Fruit fly (Drosophila melanogaster) whole organism, wandering third instar larva: Measurements from ENCODE around the gene wol.

Source experiments
- Abd-B ChIP-seq: fragments of >200 bp; optimal IDR thresholded peaks from 2 replicates; lab custom pipeline; 2017; ENCODE audit warnings: missing biosample characterization, missing genetic modification characterization
- CG32264 ChIP-seq: fragments of 200-800 bp; sonication (Bioruptor generic); optimal IDR thresholded peaks from 2 replicates; lab custom pipeline; 2016; ENCODE audit warnings: missing biosample characterization, missing genetic modification characterization
- CG9705 ChIP-seq: fragments of 200-800 bp; sonication (Bioruptor generic); optimal IDR thresholded peaks from 2 replicates; lab custom pipeline; 2018; ENCODE audit warnings: missing biosample characterization, mild to moderate bottlenecking, missing genetic modification characterization
- CrebA ChIP-seq: fragments of 200-800 bp; sonication (Bioruptor generic); optimal IDR thresholded peaks from 2 replicates; lab custom pipeline; 2016; ENCODE audit warnings: missing biosample characterization, mild to moderate bottlenecking, missing genetic modification characterization, borderline replicate concordance
- Dfd ChIP-seq: fragments of >200 bp; optimal IDR thresholded peaks from 2 replicates; lab custom pipeline; 2017; ENCODE audit warnings: missing biosample characterization, missing genetic modification characterization
- Dif ChIP-seq: fragments of 200-275, 200-300 bp; sonication (Bioruptor generic); optimal IDR thresholded peaks from 2 replicates; lab custom pipeline; 2018; ENCODE audit warnings: missing biosample characterization, missing genetic modification characterization; ENCODE audit not compliant: partially characterized antibody
- GATAd ChIP-seq: sonication (Bioruptor generic); optimal IDR thresholded peaks from 2 replicates; lab custom pipeline; 2016; ENCODE audit warnings: missing biosample characterization, missing genetic modification characterization
- HLH106 ChIP-seq: fragments of 200-800 bp; optimal IDR thresholded peaks from 3 replicates; lab custom pipeline; 2019; ENCODE audit warnings: missing biosample characterization, mild to moderate bottlenecking, missing genetic modification characterization, moderate library complexity
- Hnf4 ChIP-seq: fragments of 200-800 bp; sonication (Bioruptor generic); optimal IDR thresholded peaks from 2 replicates; lab custom pipeline; 2016; ENCODE audit warnings: missing biosample characterization, mild to moderate bottlenecking, missing genetic modification characterization
- Hr78 ChIP-seq: fragments of >200 bp; optimal IDR thresholded peaks from 2 replicates; lab custom pipeline; 2017; ENCODE audit warnings: missing biosample characterization, missing genetic modification characterization
- Hr83 ChIP-seq: fragments of 200-300 bp; sonication (Bioruptor generic); optimal IDR thresholded peaks from 2 replicates; lab custom pipeline; 2016; ENCODE audit warnings: missing biosample characterization, mild to moderate bottlenecking, missing genetic modification characterization, moderate library complexity; ENCODE audit not compliant: poor library complexity, severe bottlenecking
- Jra ChIP-seq: sonication (Bioruptor generic); optimal IDR thresholded peaks from 2 replicates; lab custom pipeline; 2016; ENCODE audit warnings: missing biosample characterization, missing genetic modification characterization
- Mio ChIP-seq: sonication (Bioruptor generic); optimal IDR thresholded peaks from 2 replicates; lab custom pipeline; 2016; ENCODE audit warnings: missing biosample characterization, missing genetic modification characterization
- Myc ChIP-seq: fragments of >200 bp; optimal IDR thresholded peaks from 2 replicates; lab custom pipeline; 2017
- N ChIP-seq: fragments of >200 bp; optimal IDR thresholded peaks from 2 replicates; lab custom pipeline; 2018; ENCODE audit warnings: missing biosample characterization, missing external identifiers, missing genetic modification characterization
- OdsH ChIP-seq: fragments of 200-800 bp; sonication (Bioruptor generic); optimal IDR thresholded peaks from 2 replicates; lab custom pipeline; 2016; ENCODE audit warnings: missing biosample characterization, mild to moderate bottlenecking, missing genetic modification characterization
- Rel ChIP-seq, 2 experiments: fragments of 200-800 bp; sonication (Bioruptor generic) in 1 of 2; optimal IDR thresholded peaks; 2 replicates in 1 of 2; 3 replicates in 1 of 2; lab custom pipeline; 2016 to 2019; ENCODE audit warnings: mild to moderate bottlenecking in 2 of 2, missing biosample characterization in 2 of 2, missing genetic modification characterization in 2 of 2, moderate library complexity in 1 of 2
- Sp1 ChIP-seq: fragments of 200-800 bp; sonication (Bioruptor generic); optimal IDR thresholded peaks from 3 replicates; lab custom pipeline; 2019; ENCODE audit warnings: missing biosample characterization, mild to moderate bottlenecking, missing genetic modification characterization, moderate library complexity
- Vsx2 ChIP-seq: fragments of 200-300, 225-300 bp; sonication (Bioruptor generic); optimal IDR thresholded peaks from 2 replicates; lab custom pipeline; 2018; ENCODE audit warnings: missing biosample characterization, missing genetic modification characterization; ENCODE audit not compliant: partially characterized antibody
- br ChIP-seq: fragments of 200-800 bp; sonication (Bioruptor generic); optimal IDR thresholded peaks from 2 replicates; lab custom pipeline; 2016; ENCODE audit warnings: missing biosample characterization, missing genetic modification characterization
- brk ChIP-seq: fragments of 200-800 bp; sonication (Bioruptor generic); optimal IDR thresholded peaks from 2 replicates; lab custom pipeline; 2016; ENCODE audit warnings: missing biosample characterization, mild to moderate bottlenecking, missing genetic modification characterization
- dl ChIP-seq, 2 experiments: fragments of 175-275, 200-275 bp in 1 of 2; fragments of 200-275 bp in 1 of 2; sonication (Bioruptor generic); optimal IDR thresholded peaks; lab custom pipeline; 2018; ENCODE audit warnings: mild to moderate bottlenecking in 2 of 2, missing biosample characterization in 2 of 2, missing genetic modification characterization in 2 of 2, moderate library complexity in 2 of 2; ENCODE audit not compliant: partially characterized antibody in 2 of 2, insufficient read depth in 1 of 2
- dmrt93B ChIP-seq: fragments of 200-800 bp; sonication (Bioruptor generic); optimal IDR thresholded peaks from 2 replicates; lab custom pipeline; 2018; ENCODE audit warnings: missing biosample characterization, mild to moderate bottlenecking, missing genetic modification characterization
- dsf ChIP-seq: sonication (Bioruptor generic); optimal IDR thresholded peaks from 2 replicates; lab custom pipeline; 2016; ENCODE audit warnings: missing biosample characterization, missing genetic modification characterization, borderline replicate concordance
- ey ChIP-seq: fragments of 200-800 bp; sonication (Bioruptor generic); optimal IDR thresholded peaks from 2 replicates; lab custom pipeline; 2016; ENCODE audit warnings: missing biosample characterization, missing genetic modification characterization
- foxo ChIP-seq, 2 experiments: fragments of 200-800 bp; sonication (Bioruptor generic); optimal IDR thresholded peaks; 2 replicates in 1 of 2; 3 replicates in 1 of 2; lab custom pipeline; 2016 to 2017; ENCODE audit warnings: missing biosample characterization in 2 of 2, missing genetic modification characterization in 2 of 2
- fru ChIP-seq: fragments of 200-800 bp; sonication (Bioruptor generic); optimal IDR thresholded peaks from 3 replicates; lab custom pipeline; 2016; ENCODE audit warnings: missing biosample characterization, mild to moderate bottlenecking, missing genetic modification characterization
- h ChIP-seq: fragments of 200-800 bp; sonication (Bioruptor generic); optimal IDR thresholded peaks from 3 replicates; lab custom pipeline; 2016; ENCODE audit warnings: missing biosample characterization, mild to moderate bottlenecking, missing genetic modification characterization
- jim ChIP-seq: fragments of 175-275, 200-325 bp; sonication (Bioruptor generic); optimal IDR thresholded peaks from 2 replicates; lab custom pipeline; 2016; ENCODE audit warnings: missing biosample characterization, mild to moderate bottlenecking, missing genetic modification characterization
- lola ChIP-seq: fragments of >200 bp; optimal IDR thresholded peaks from 2 replicates; lab custom pipeline; 2017; ENCODE audit warnings: missing biosample characterization, missing genetic modification characterization
- pan ChIP-seq: fragments of >200 bp; optimal IDR thresholded peaks from 2 replicates; lab custom pipeline; 2017
- psq ChIP-seq: fragments of 200-800 bp; sonication (Bioruptor generic); optimal IDR thresholded peaks from 3 replicates; lab custom pipeline; 2017; ENCODE audit warnings: missing biosample characterization, mild to moderate bottlenecking, missing genetic modification characterization, moderate library complexity
- rgr ChIP-seq: fragments of 200-800 bp; sonication (Bioruptor generic); optimal IDR thresholded peaks from 3 replicates; lab custom pipeline; 2016; ENCODE audit warnings: missing biosample characterization, mild to moderate bottlenecking, missing genetic modification characterization
- sage ChIP-seq: fragments of 200-800 bp; sonication (Bioruptor generic); optimal IDR thresholded peaks from 2 replicates; lab custom pipeline; 2016; ENCODE audit warnings: missing biosample characterization, mild to moderate bottlenecking, missing genetic modification characterization
- sv ChIP-seq: fragments of 200-800 bp; sonication (Bioruptor generic); optimal IDR thresholded peaks from 3 replicates; lab custom pipeline; 2016; ENCODE audit warnings: missing biosample characterization, missing genetic modification characterization
- tai ChIP-seq: sonication (Bioruptor generic); optimal IDR thresholded peaks from 2 replicates; lab custom pipeline; 2016; ENCODE audit warnings: missing biosample characterization, missing genetic modification characterization
- usp ChIP-seq: fragments of >200 bp; optimal IDR thresholded peaks from 2 replicates; lab custom pipeline; 2017; ENCODE audit warnings: missing biosample characterization, missing genetic modification characterization
- woc ChIP-seq: sonication (Bioruptor generic); optimal IDR thresholded peaks from 2 replicates; lab custom pipeline; 2016; ENCODE audit warnings: missing biosample characterization, mild to moderate bottlenecking, missing genetic modification characterization

Gene wol

DNA sequence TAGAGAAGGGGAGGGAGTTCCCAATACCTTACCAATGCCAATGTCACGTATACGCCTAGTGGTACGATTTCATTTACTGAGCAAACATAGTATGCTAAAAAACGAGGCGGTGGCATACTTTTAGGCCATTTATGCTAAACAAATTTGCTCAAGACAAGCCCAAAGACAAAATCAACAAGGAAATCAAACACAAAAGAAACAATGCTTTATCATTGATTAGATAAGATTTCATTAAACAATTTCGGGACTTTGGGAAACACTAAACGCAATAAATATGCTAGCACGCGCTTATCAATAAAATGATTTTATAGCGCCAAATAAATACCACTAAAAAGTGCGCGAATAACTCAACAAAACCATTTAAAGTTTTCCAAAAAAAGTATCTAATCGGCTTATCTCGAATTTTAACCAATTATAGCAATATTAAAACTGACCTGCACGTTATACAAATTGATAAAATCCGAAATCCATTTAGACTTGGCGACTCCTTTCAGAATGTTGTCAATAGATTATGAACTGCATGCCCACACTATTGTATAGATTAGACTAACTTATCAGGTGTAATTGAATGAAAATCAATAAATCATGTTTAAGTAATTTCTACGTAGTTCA lies 47.9 kb upstream of the wol start:
- TF ChIP-seq brk (GFP tag; lab: Kevin White, UChicago) (no peak), dmrt93B (GFP tag; lab: Kevin White, UChicago) (no peak), Dif (GFP tag; lab: Kevin White, UChicago) (no peak), Sp1 (GFP tag; lab: Kevin White, UChicago) (no peak), foxo (GFP tag; optimal IDR thresholded peaks at IDR 0.05; lab: Kevin White, UChicago) (peak in 1 of 2 experiments; percentile 9), sage (no peak), tai (GFP tag; lab: Kevin White, UChicago) (peak; percentile 15), fru (GFP tag; lab: Kevin White, UChicago) (no peak), jim (no peak), GATAd (GFP tag; lab: Kevin White, UChicago) (no peak), sv (no peak), Jra (no peak), Mio (GFP tag; lab: Kevin White, UChicago) (no peak), usp (no peak), ey (no peak), CG9705 (no peak), Dfd (GFP tag; lab: Kevin White, UChicago) (no peak), Rel (GFP tag; optimal IDR thresholded peaks at IDR 0.05; lab: Kevin White, UChicago) (no peak), Rel (tag; optimal IDR thresholded peaks at IDR 0.05; lab: Kevin White, UChicago) (peak; percentile 64), Hr78 (GFP tag; lab: Kevin White, UChicago) (no peak), dl (GFP tag; optimal IDR thresholded peaks at IDR 0.05; lab: Kevin White, UChicago; ENCODE audit: insufficient read depth in 1 of 2, partially characterized antibody in 2 of 2) (no peak), rgr (GFP tag; lab: Kevin White, UChicago) (peak; percentile 59), CG32264 (GFP tag; lab: Kevin White, UChicago) (no peak), psq (GFP tag; lab: Kevin White, UChicago) (no peak), pan (no peak), br (GFP tag; lab: Kevin White, UChicago) (no peak), OdsH (peak; percentile 37), h (GFP tag; lab: Kevin White, UChicago) (peak; percentile 18), HLH106 (no peak), CrebA (peak; percentile 11), lola (GFP tag; lab: Kevin White, UChicago) (no peak), woc (GFP tag; lab: Kevin White, UChicago) (no peak), Abd-B (GFP tag; lab: Kevin White, UChicago) (no peak), dsf (GFP tag; lab: Kevin White, UChicago) (no peak), Myc (lab: Kevin White, UChicago) (no peak), Hr83 (GFP tag; lab: Kevin White, UChicago) (peak; percentile 62), Hnf4 (GFP tag; lab: Kevin White, UChicago) (no peak), N (GFP tag; lab: Kevin White, UChicago) (no peak), Vsx2 (GFP tag; lab: Kevin White, UChicago) (no peak)

DNA sequence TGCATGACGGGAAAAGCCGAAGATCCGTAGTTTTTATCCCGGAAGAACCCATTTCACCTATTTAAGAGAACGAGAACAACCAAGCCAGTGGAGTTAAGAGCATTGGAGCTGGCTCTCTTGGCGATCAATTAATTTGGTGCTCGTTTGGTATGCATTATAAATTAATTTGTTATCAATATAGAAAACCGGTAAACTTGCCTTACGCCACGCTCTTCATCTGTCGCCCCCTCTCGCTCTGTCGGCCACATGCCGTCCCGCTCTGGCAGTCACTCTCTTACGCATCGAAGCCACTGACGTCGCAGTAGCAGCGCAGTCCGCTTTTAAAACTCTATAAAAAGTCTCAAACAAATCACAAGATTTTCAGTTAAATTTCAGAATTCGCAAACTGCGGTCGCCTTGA lies 43.5 kb upstream of the wol start, which contains the start of gene CG7778:
Gene CG7778 (plus strand): TSS at position 361 of the 400 bp plus-strand sequence.
- TF ChIP-seq Dif (GFP tag; lab: Kevin White, UChicago): peak; percentile 26
- TF ChIP-seq psq (GFP tag; lab: Kevin White, UChicago): no peak
- TF ChIP-seq dsf (GFP tag; lab: Kevin White, UChicago): no peak

DNA sequence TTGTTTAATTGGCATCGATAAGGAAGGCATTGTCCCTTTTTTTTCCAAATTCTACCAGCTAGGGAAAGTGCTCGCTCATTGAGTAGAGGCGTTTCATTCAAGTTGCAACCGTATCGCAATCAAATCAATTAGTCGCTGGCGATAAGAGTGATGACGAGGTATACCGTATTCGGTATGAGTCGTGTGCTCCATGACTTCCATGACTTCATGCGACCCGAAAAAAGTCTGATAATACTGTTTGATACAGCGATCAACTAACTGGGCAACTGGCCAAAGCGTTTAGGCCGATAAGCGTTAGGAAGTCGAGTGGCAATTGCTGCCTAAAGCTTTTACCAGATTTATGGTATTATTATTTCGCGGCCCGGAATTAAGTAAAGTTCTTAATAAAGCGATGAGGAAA lies 41.8 kb upstream of the wol start:
- TF ChIP-seq h (GFP tag; lab: Kevin White, UChicago) (peak; percentile 63), Rel (GFP tag; optimal IDR thresholded peaks at IDR 0.05; lab: Kevin White, UChicago) (no peak), Rel (tag; optimal IDR thresholded peaks at IDR 0.05; lab: Kevin White, UChicago) (peak; percentile 20), dsf (GFP tag; lab: Kevin White, UChicago) (no peak), jim (no peak), dmrt93B (GFP tag; lab: Kevin White, UChicago) (no peak), dl (GFP tag; optimal IDR thresholded peaks at IDR 0.05; lab: Kevin White, UChicago; ENCODE audit: insufficient read depth in 1 of 2, partially characterized antibody in 2 of 2) (no peak)
